Worm (Caenorhabditis elegans): ENCODE measurements around the gene let-767.

- TF ChIP-seq daf-12 (tag; optimal IDR thresholded peaks at IDR 0.05) (no peak), fkh-10 (GFP tag; optimal IDR thresholded peaks at IDR 0.05) (no peak), ceh-28 (tag; optimal IDR thresholded peaks at IDR 0.05) (no peak)
These were observed 40.7 kb upstream of the let-767 start, which contains the start of gene C16A3.5 for ce11 chrIII:6380472-6380871.

Data from whole organism, L3 larva.